Worm (Caenorhabditis elegans) whole organism, late embryonic: ENCODE data around the gene str-57.

ENCODE experiments used
- C08G9.2 ChIP-seq: sonication (generic microtip); optimal IDR thresholded peaks from 2 replicates; lab custom pipeline; 2016; ENCODE audit warnings: mild to moderate bottlenecking, missing genetic modification characterization, moderate library complexity, missing compliant biosample characterization
- F13H6.1 ChIP-seq: sonication (generic microtip); optimal IDR thresholded peaks from 2 replicates; lab custom pipeline; 2016; ENCODE audit warnings: missing genetic modification characterization, missing compliant biosample characterization
- K09A11.1 ChIP-seq: sonication (generic microtip); optimal IDR thresholded peaks from 2 replicates; lab custom pipeline; 2017; ENCODE audit warnings: antibody characterized with exemption, mild to moderate bottlenecking, missing genetic modification characterization, missing compliant biosample characterization; ENCODE audit not compliant: insufficient read depth
- Y22D7AL.16 ChIP-seq: sonication (generic microtip); optimal IDR thresholded peaks from 2 replicates; lab custom pipeline; 2016; ENCODE audit warnings: missing genetic modification characterization, missing compliant biosample characterization
- ahr-1 ChIP-seq: sonication (generic microtip); optimal IDR thresholded peaks from 2 replicates; lab custom pipeline; 2016; ENCODE audit warnings: missing genetic modification characterization, missing compliant biosample characterization
- ama-1 ChIP-seq: fragments of 150-350 bp; optimal IDR thresholded peaks from 2 replicates; lab custom pipeline; 2014
- ceh-19 ChIP-seq: fragments of 200-800 bp; sonication (Bioruptor generic); optimal IDR thresholded peaks from 2 replicates; lab custom pipeline; 2018; ENCODE audit warnings: mild to moderate bottlenecking, missing genetic modification characterization, missing compliant biosample characterization
- ceh-24 ChIP-seq: sonication (generic microtip); optimal IDR thresholded peaks from 2 replicates; lab custom pipeline; 2016; ENCODE audit warnings: mild to moderate bottlenecking, missing genetic modification characterization, missing compliant biosample characterization
- ceh-30 ChIP-seq: fragments of 150-350 bp; optimal IDR thresholded peaks from 2 replicates; lab custom pipeline; 2014; ENCODE audit warnings: missing biosample characterization, missing genetic modification characterization
- ceh-45 ChIP-seq: fragments of 200-800 bp; sonication (Bioruptor generic); IDR thresholded peaks from 2 replicates; pipeline ENCODE4 v1.3.6; 2022; ENCODE audit warnings: missing genetic modification reagents, missing genetic modification characterization, missing compliant biosample characterization
- ceh-6 ChIP-seq: fragments of 200-800 bp; sonication (Bioruptor generic); optimal IDR thresholded peaks from 2 replicates; lab custom pipeline; 2018; ENCODE audit warnings: mild to moderate bottlenecking, missing genetic modification characterization, missing compliant biosample characterization
- ceh-9 ChIP-seq: sonication (generic microtip); optimal IDR thresholded peaks from 2 replicates; lab custom pipeline; 2016; ENCODE audit warnings: mild to moderate bottlenecking, missing genetic modification characterization, inconsistent platforms, missing compliant biosample characterization
- dve-1 ChIP-seq: sonication (generic microtip); optimal IDR thresholded peaks from 2 replicates; lab custom pipeline; 2017; ENCODE audit warnings: antibody characterized with exemption, mild to moderate bottlenecking, missing genetic modification characterization, missing compliant biosample characterization
- elt-2 ChIP-seq: sonication (generic microtip); optimal IDR thresholded peaks from 2 replicates; lab custom pipeline; 2016; ENCODE audit warnings: missing genetic modification reagents, missing genetic modification characterization, missing compliant biosample characterization
- ets-4 ChIP-seq: sonication (generic microtip); optimal IDR thresholded peaks from 2 replicates; lab custom pipeline; 2016; ENCODE audit warnings: missing genetic modification characterization, missing compliant biosample characterization
- eyg-1 ChIP-seq: sonication (generic microtip); optimal IDR thresholded peaks from 2 replicates; lab custom pipeline; 2016; ENCODE audit warnings: missing genotype, missing genetic modification characterization, missing compliant biosample characterization
- fax-1 ChIP-seq: sonication (generic microtip); optimal IDR thresholded peaks from 2 replicates; lab custom pipeline; 2016; ENCODE audit warnings: missing genotype, missing genetic modification characterization, missing compliant biosample characterization
- fkh-10 ChIP-seq: fragments of 150-350 bp; optimal IDR thresholded peaks from 2 replicates; lab custom pipeline; 2014; ENCODE audit warnings: missing biosample characterization, missing genetic modification reagents, missing genetic modification characterization
- fkh-6 ChIP-seq: sonication (generic microtip); optimal IDR thresholded peaks from 2 replicates; lab custom pipeline; 2016; ENCODE audit warnings: missing genetic modification characterization, missing compliant biosample characterization
- hlh-15 ChIP-seq: sonication (generic microtip); optimal IDR thresholded peaks from 2 replicates; lab custom pipeline; 2016; ENCODE audit warnings: missing genetic modification characterization, missing compliant biosample characterization
- hlh-30 ChIP-seq: sonication (generic microtip); optimal IDR thresholded peaks from 2 replicates; lab custom pipeline; 2017; ENCODE audit warnings: antibody characterized with exemption, missing genetic modification characterization, missing compliant biosample characterization; ENCODE audit not compliant: insufficient read depth
- hlh-8 ChIP-seq: sonication (generic microtip); optimal IDR thresholded peaks from 2 replicates; lab custom pipeline; 2016; ENCODE audit warnings: missing genotype, missing genetic modification characterization, missing compliant biosample characterization
- lim-6 ChIP-seq: sonication (generic microtip); optimal IDR thresholded peaks from 2 replicates; lab custom pipeline; 2016; ENCODE audit warnings: missing genetic modification characterization, missing compliant biosample characterization
- lin-11 ChIP-seq: fragments of 200-800 bp; sonication (Bioruptor generic); optimal IDR thresholded peaks from 2 replicates; lab custom pipeline; 2018; ENCODE audit warnings: mild to moderate bottlenecking, missing genetic modification characterization, missing compliant biosample characterization
- mec-3 ChIP-seq: sonication (generic microtip); optimal IDR thresholded peaks from 2 replicates; lab custom pipeline; 2016; ENCODE audit warnings: borderline replicate concordance, missing genetic modification characterization, missing compliant biosample characterization
- nfya-1 ChIP-seq: sonication (generic microtip); optimal IDR thresholded peaks from 2 replicates; lab custom pipeline; 2017; ENCODE audit warnings: missing genetic modification characterization, mild to moderate bottlenecking, missing compliant biosample characterization, antibody characterized with exemption, moderate library complexity
- nhr-11 ChIP-seq: fragments of 150-350 bp; optimal IDR thresholded peaks from 2 replicates; lab custom pipeline; 2014; ENCODE audit warnings: missing biosample characterization, missing genetic modification characterization
- nhr-232 ChIP-seq: sonication (generic microtip); optimal IDR thresholded peaks from 2 replicates; lab custom pipeline; 2016; ENCODE audit warnings: missing genetic modification characterization, missing compliant biosample characterization
- npax-4 ChIP-seq: sonication (generic microtip); optimal IDR thresholded peaks from 2 replicates; lab custom pipeline; 2016; ENCODE audit warnings: missing genetic modification characterization, missing compliant biosample characterization
- pag-3 ChIP-seq: sonication (generic microtip); optimal IDR thresholded peaks from 2 replicates; lab custom pipeline; 2016; ENCODE audit warnings: missing compliant biosample characterization, missing genetic modification characterization, borderline replicate concordance
- pat-9 ChIP-seq: fragments of 200-800 bp; sonication (Bioruptor generic); optimal IDR thresholded peaks from 2 replicates; lab custom pipeline; 2018; ENCODE audit warnings: mild to moderate bottlenecking, missing genetic modification characterization, moderate library complexity, missing compliant biosample characterization
- pax-1 ChIP-seq: fragments of 150-350 bp; optimal IDR thresholded peaks from 2 replicates; lab custom pipeline; 2014; ENCODE audit warnings: missing biosample characterization, missing genetic modification characterization
- pqm-1 ChIP-seq: sonication (generic microtip); optimal IDR thresholded peaks from 2 replicates; lab custom pipeline; 2016; ENCODE audit warnings: missing genetic modification characterization, missing compliant biosample characterization
- pros-1 ChIP-seq: fragments of 150-350 bp; optimal IDR thresholded peaks from 2 replicates; lab custom pipeline; 2014; ENCODE audit warnings: missing biosample characterization, missing genetic modification reagents, missing genetic modification characterization
- sox-4 ChIP-seq: sonication (generic microtip); optimal IDR thresholded peaks from 2 replicates; lab custom pipeline; 2017; ENCODE audit warnings: mild to moderate bottlenecking, missing genetic modification characterization, inconsistent platforms, missing compliant biosample characterization
- tbx-7 ChIP-seq: sonication (generic microtip); optimal IDR thresholded peaks from 2 replicates; lab custom pipeline; 2016; ENCODE audit warnings: missing genotype, missing genetic modification characterization, missing compliant biosample characterization
- ttx-3 ChIP-seq: sonication (generic microtip); optimal IDR thresholded peaks from 2 replicates; lab custom pipeline; 2016; ENCODE audit warnings: missing genetic modification reagents, missing genetic modification characterization, missing compliant biosample characterization
- unc-42 ChIP-seq: sonication (generic microtip); optimal IDR thresholded peaks from 2 replicates; lab custom pipeline; 2016; ENCODE audit warnings: missing genotype, missing genetic modification characterization, missing compliant biosample characterization
- unc-86 ChIP-seq: sonication (generic microtip); optimal IDR thresholded peaks from 2 replicates; lab custom pipeline; 2016; ENCODE audit warnings: missing genetic modification characterization, missing compliant biosample characterization
- zip-5 ChIP-seq: sonication (generic microtip); optimal IDR thresholded peaks from 2 replicates; lab custom pipeline; 2016; ENCODE audit warnings: missing genetic modification characterization, missing compliant biosample characterization
- ztf-16 ChIP-seq: sonication (generic microtip); optimal IDR thresholded peaks from 2 replicates; lab custom pipeline; 2017; ENCODE audit warnings: missing genetic modification characterization, missing compliant biosample characterization

The str-57 gene

DNA sequence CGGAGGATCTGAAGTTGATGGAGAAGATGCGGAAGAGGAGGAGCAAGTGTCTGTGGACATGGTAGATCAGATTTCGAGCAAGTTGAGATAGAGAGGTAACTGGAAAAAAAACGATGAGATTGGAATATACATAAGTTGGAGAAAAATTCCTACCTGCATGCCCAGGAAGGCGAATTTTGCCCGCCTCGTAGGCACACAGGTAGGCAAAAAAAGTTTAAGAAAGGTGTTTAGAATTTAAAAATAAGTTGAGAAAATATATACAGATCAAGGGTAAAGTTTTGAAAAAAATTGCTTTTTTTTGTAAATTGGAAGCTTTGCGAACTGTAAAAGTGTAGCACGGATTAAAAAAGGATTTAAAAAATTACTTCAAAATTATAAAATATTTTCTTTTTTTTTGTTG lies 9.1 kb downstream of the str-57 start, which contains the start of gene nhr-84:
TSS of gene nhr-84 (minus strand) at position 101 of the 400 bp plus-strand sequence.
- TF ChIP-seq ahr-1 (tag; lab: Kevin White, UChicago) (no peak), ttx-3 (no peak), K09A11.1 (tag; lab: Kevin White, UChicago) (no peak), zip-5 (tag; lab: Kevin White, UChicago) (no peak), fkh-6 (tag; lab: Kevin White, UChicago) (no peak), lim-6 (tag; lab: Kevin White, UChicago) (no peak), ceh-9 (tag; lab: Kevin White, UChicago) (no peak), eyg-1 (tag; lab: Kevin White, UChicago) (no peak), ama-1 (lab: Kevin White, UChicago) (no peak), nfya-1 (tag; lab: Kevin White, UChicago) (no peak), lin-11 (tag; lab: Kevin White, UChicago) (no peak), hlh-30 (no peak), Y22D7AL.16 (tag; lab: Kevin White, UChicago) (no peak), pros-1 (tag; lab: Kevin White, UChicago) (no peak), fkh-10 (GFP tag; lab: Kevin White, UChicago) (no peak), ceh-30 (tag; lab: Kevin White, UChicago) (no peak), pax-1 (no peak)

DNA sequence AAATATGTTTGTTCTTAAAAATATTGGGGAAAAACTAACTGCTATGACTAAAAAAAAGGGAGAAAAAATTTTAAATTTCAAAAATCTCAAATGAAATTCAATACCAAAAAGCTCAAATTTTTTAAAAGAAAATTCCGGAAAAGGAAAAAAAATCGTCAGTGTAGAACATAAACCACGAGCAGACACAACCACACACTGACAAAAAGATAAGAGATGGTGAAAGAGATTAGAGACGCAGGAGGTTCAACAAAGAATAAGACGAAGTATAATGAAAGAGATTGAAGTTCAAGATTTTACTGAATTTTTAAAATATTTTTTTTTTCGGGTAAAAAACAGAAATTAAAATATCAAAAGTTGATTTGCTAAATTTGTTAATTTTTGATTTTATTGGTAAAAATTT lies 9.6 kb downstream of the str-57 start:
- TF ChIP-seq ceh-6 (GFP tag; lab: Kevin White, UChicago) (no peak), unc-86 (no peak), lim-6 (tag; lab: Kevin White, UChicago) (no peak), nhr-11 (tag; lab: Kevin White, UChicago) (no peak), hlh-30 (no peak), ztf-16 (no peak)

DNA sequence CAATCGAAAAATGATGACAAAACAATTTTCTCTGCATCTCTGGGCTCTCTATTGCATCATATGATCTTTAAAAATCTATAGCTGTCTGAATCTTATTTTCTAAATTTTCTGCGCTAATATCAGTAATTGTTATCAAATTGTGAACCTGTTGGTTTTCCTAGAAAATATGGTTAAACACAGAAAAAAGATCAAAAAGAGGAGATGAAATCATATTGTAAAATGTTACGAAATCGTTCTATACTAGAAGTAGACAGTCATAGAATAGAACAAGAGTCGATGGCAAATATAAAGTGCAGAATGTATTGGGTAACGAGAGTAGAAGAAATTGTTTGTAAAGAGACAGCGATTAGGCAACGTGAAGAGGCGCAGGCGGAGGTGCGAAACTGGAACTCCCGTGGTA lies 10.2 kb downstream of the str-57 start:
- TF ChIP-seq hlh-15 (tag; lab: Kevin White, UChicago) (no peak), hlh-8 (no peak), elt-2 (tag; lab: Kevin White, UChicago) (peak; percentile 32), ceh-24 (no peak), pax-1 (no peak), ttx-3 (no peak), unc-42 (tag; lab: Kevin White, UChicago) (no peak), npax-4 (no peak), tbx-7 (tag; lab: Kevin White, UChicago) (no peak)

DNA sequence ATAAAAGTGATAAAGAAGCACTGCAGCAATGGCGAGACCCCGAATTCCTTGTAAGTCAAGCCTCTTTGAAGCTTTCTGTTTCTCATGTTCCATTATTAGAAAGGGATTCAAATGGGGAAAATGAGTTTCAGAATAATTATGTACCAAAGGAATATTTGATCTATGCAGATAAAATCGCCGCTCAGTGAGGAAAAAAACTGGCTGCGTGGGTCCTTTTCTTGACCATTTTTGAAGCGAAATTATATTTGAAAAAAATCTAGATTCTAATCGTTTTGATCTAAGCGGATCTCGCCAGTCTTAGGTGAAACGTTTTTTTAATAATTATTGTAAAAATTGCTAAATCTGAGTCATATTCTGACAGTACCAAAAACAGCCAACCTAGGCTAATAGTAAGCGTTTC lies 14.2 kb downstream of the str-57 start, which contains the start of gene oac-42:
TSS of gene oac-42 (minus strand) at position 101 of the 400 bp plus-strand sequence.
- TF ChIP-seq pat-9 (tag; lab: Kevin White, UChicago) (no peak), ets-4 (tag; lab: Kevin White, UChicago) (no peak), pqm-1 (tag; lab: Kevin White, UChicago) (no peak), ceh-45 (GFP tag; lab: Robert Waterston, UW) (no peak), lin-11 (tag; lab: Kevin White, UChicago) (no peak), pros-1 (tag; lab: Kevin White, UChicago) (no peak), mec-3 (no peak), nhr-11 (tag; lab: Kevin White, UChicago) (no peak), ceh-9 (tag; lab: Kevin White, UChicago) (no peak)

- TF ChIP-seq dve-1: no peak
- no peak for TF ChIP-seq nhr-232 (tag; lab: Kevin White, UChicago)
- no peak for TF ChIP-seq npax-4
- no peak for TF ChIP-seq C08G9.2 (tag; lab: Kevin White, UChicago)
- no peak for TF ChIP-seq sox-4 (tag; lab: Kevin White, UChicago)
- no peak for TF ChIP-seq hlh-15 (tag; lab: Kevin White, UChicago)
- TF ChIP-seq ceh-19 (GFP tag; lab: Kevin White, UChicago): no peak
- TF ChIP-seq F13H6.1 (tag; lab: Kevin White, UChicago): no peak
- TF ChIP-seq pag-3 (tag; lab: Kevin White, UChicago): no peak
- no peak for TF ChIP-seq unc-86
- no peak for TF ChIP-seq fax-1
Observed at ce11 chrV:15885967-15886366, 15.5 kb downstream of the str-57 start, which contains the start of gene T06C12.9. Gene T06C12.9, minus strand, starts transcription at chrV:15886067.
